Worm (Caenorhabditis elegans) whole organism, L1 larva: ENCODE results near the gene K07H8.8.

Experiments used
- C34B4.2 ChIP-seq: sonication (generic microtip); optimal IDR thresholded peaks from 2 replicates; lab custom pipeline; 2017; ENCODE audit warnings: mild to moderate bottlenecking, missing genetic modification characterization, missing compliant biosample characterization
- ces-1 ChIP-seq: fragments of 150-350 bp; optimal IDR thresholded peaks from 2 replicates; lab custom pipeline; 2014; ENCODE audit warnings: missing biosample characterization, missing genetic modification reagents, missing genetic modification characterization
- efl-1 ChIP-seq, 4 experiments: fragments of 150-350 bp; optimal IDR thresholded peaks in 3 of 4; peaks in 1 of 4; 1 replicate in 1 of 4; 2 replicates in 3 of 4; lab custom pipeline; 2014; ENCODE audit warnings: missing biosample characterization in 2 of 4, missing genetic modification characterization in 2 of 4, missing genetic modification reagents in 2 of 4
- lin-14 ChIP-seq: fragments of 200-800 bp; sonication (Bioruptor generic); optimal IDR thresholded peaks from 2 replicates; lab custom pipeline; 2018; ENCODE audit warnings: mild to moderate bottlenecking, missing genetic modification characterization, moderate library complexity, missing compliant biosample characterization
- lir-3 ChIP-seq: sonication (generic microtip); optimal IDR thresholded peaks from 2 replicates; lab custom pipeline; 2016; ENCODE audit warnings: mild to moderate bottlenecking, missing genetic modification characterization, moderate library complexity, missing compliant biosample characterization; ENCODE audit not compliant: poor library complexity
- nhr-28 ChIP-seq: fragments of 150-350 bp; optimal IDR thresholded peaks from 2 replicates; lab custom pipeline; 2014; ENCODE audit warnings: missing biosample characterization, missing genetic modification characterization
- pqm-1 ChIP-seq: sonication (generic microtip); optimal IDR thresholded peaks from 3 replicates; lab custom pipeline; 2017; ENCODE audit warnings: missing biosample characterization, missing genetic modification characterization
- unc-30 ChIP-seq: sonication (generic microtip); optimal IDR thresholded peaks from 2 replicates; lab custom pipeline; 2017; ENCODE audit warnings: missing biosample characterization, missing genetic modification characterization

ce11 chrIV:8291232-8291631 lies 23.0 kb upstream of the K07H8.8 start, which contains the start of gene K07H8.2:
- TF ChIP-seq unc-30 (tag; lab: Kevin White, UChicago) (no peak), lir-3 (no peak), ces-1 (GFP tag; lab: Kevin White, UChicago) (no peak), efl-1 (optimal IDR thresholded peaks at IDR 0.05; lab: Kevin White, UChicago) (no peak), efl-1 (GFP tag; optimal IDR thresholded peaks at IDR 0.05 in 1 of 2; lab: Kevin White, UChicago) (no peak), lin-14 (GFP tag; lab: Kevin White, UChicago) (no peak), nhr-28 (tag; lab: Kevin White, UChicago) (no peak), pqm-1 (tag; lab: Kevin White, UChicago) (no peak), C34B4.2 (tag; lab: Kevin White, UChicago) (no peak)
